Worm (Caenorhabditis elegans) whole organism, young adult: ENCODE results near the gene C26B2.8.

Source experiments
- B0019.2 ChIP-seq: fragments of 200-800 bp; sonication (Bioruptor generic); conservative IDR thresholded peaks from 2 replicates; pipeline ENCODE4 v1.3.6; 2022; ENCODE audit warnings: missing genetic modification reagents, missing genetic modification characterization, missing compliant biosample characterization
- B0035.1 ChIP-seq: sonication (generic microtip); optimal IDR thresholded peaks from 2 replicates; lab custom pipeline; 2016; ENCODE audit warnings: missing genetic modification characterization, mild to moderate bottlenecking, missing compliant biosample characterization, missing genotype, missing genetic modification reagents
- B0336.3 ChIP-seq: fragments of 200-800 bp; sonication (Bioruptor generic); IDR thresholded peaks from 2 replicates; pipeline ENCODE4 v1.3.6; 2022; ENCODE audit warnings: missing genetic modification characterization, missing compliant biosample characterization
- D2030.7 ChIP-seq: fragments of 200-800 bp; sonication (Bioruptor generic); IDR thresholded peaks from 2 replicates; pipeline ENCODE4 v1.3.6; 2022; ENCODE audit warnings: missing genetic modification reagents, missing genetic modification characterization, missing compliant biosample characterization
- F23B12.7 ChIP-seq: sonication (generic microtip); optimal IDR thresholded peaks from 2 replicates; lab custom pipeline; 2017; ENCODE audit warnings: missing genetic modification characterization, mild to moderate bottlenecking, missing compliant biosample characterization, antibody characterized with exemption, moderate library complexity; ENCODE audit not compliant: insufficient read depth
- F33H1.4 ChIP-seq: fragments of 200-800 bp; sonication (Bioruptor generic); IDR thresholded peaks from 2 replicates; pipeline ENCODE4 v1.3.6; 2022; ENCODE audit warnings: missing genetic modification reagents, missing genetic modification characterization, missing compliant biosample characterization
- F49E8.2 ChIP-seq: sonication (generic microtip); optimal IDR thresholded peaks from 3 replicates; lab custom pipeline; 2017; ENCODE audit warnings: missing genetic modification characterization, mild to moderate bottlenecking, missing compliant biosample characterization, antibody characterized with exemption, moderate library complexity; ENCODE audit not compliant: insufficient read depth
- F55B11.4 ChIP-seq: sonication (generic microtip); optimal IDR thresholded peaks from 2 replicates; lab custom pipeline; 2016; ENCODE audit warnings: missing compliant biosample characterization, missing genetic modification characterization, borderline replicate concordance; ENCODE audit not compliant: insufficient read depth
- F57C9.4 ChIP-seq: sonication (generic microtip); optimal IDR thresholded peaks from 2 replicates; lab custom pipeline; 2017; ENCODE audit warnings: mild to moderate bottlenecking, missing genetic modification characterization, missing compliant biosample characterization
- K12H6.12 ChIP-seq: fragments of 200-800 bp; sonication (Bioruptor generic); optimal IDR thresholded peaks from 2 replicates; lab custom pipeline; 2018; ENCODE audit warnings: mild to moderate bottlenecking, missing genetic modification characterization, missing compliant biosample characterization
- Y95B8A.8 ChIP-seq: fragments of 200-800 bp; sonication (Bioruptor generic); IDR thresholded peaks from 2 replicates; pipeline ENCODE4 v1.3.6; 2022; ENCODE audit warnings: missing genetic modification reagents, missing genetic modification characterization, missing compliant biosample characterization
- ZK185.1 ChIP-seq: sonication (generic microtip); optimal IDR thresholded peaks from 2 replicates; lab custom pipeline; 2016; ENCODE audit warnings: mild to moderate bottlenecking, missing genetic modification characterization, missing compliant biosample characterization; ENCODE audit not compliant: poor library complexity, severe bottlenecking
- akir-1 ChIP-seq: fragments of 200-800 bp; sonication (Bioruptor generic); optimal IDR thresholded peaks from 2 replicates; lab custom pipeline; 2018; ENCODE audit warnings: mild to moderate bottlenecking, missing genetic modification characterization, moderate library complexity, missing compliant biosample characterization
- atf-7 ChIP-seq: sonication (generic microtip); optimal IDR thresholded peaks from 2 replicates; lab custom pipeline; 2017; ENCODE audit warnings: mild to moderate bottlenecking, missing genetic modification characterization, missing compliant biosample characterization
- attf-5 ChIP-seq: fragments of 200-800 bp; sonication (Bioruptor generic); optimal IDR thresholded peaks from 2 replicates; lab custom pipeline; 2018; ENCODE audit warnings: mild to moderate bottlenecking, missing genetic modification characterization, missing compliant biosample characterization
- bed-1 ChIP-seq: fragments of 200-800 bp; sonication (Bioruptor generic); IDR thresholded peaks from 2 replicates; pipeline ENCODE4 v1.3.6; 2022; ENCODE audit warnings: missing genetic modification reagents, missing genetic modification characterization, missing compliant biosample characterization
- ceh-40 ChIP-seq: fragments of 200-800 bp; sonication (Bioruptor generic); IDR thresholded peaks from 2 replicates; pipeline ENCODE4 v1.3.6; 2022; ENCODE audit warnings: missing genetic modification characterization, missing compliant biosample characterization
- ceh-91 ChIP-seq: fragments of 200-800 bp; sonication (Bioruptor generic); IDR thresholded peaks from 2 replicates; pipeline ENCODE4 v1.3.6; 2022; ENCODE audit warnings: missing genetic modification reagents, missing genetic modification characterization, missing compliant biosample characterization
- dpl-1 ChIP-seq: fragments of 150-350 bp; optimal IDR thresholded peaks from 2 replicates; lab custom pipeline; 2014; ENCODE audit warnings: missing biosample characterization, missing genetic modification reagents, missing genetic modification characterization
- efl-1 ChIP-seq: fragments of 150-350 bp; optimal IDR thresholded peaks from 2 replicates; lab custom pipeline; 2014; ENCODE audit warnings: missing biosample characterization, missing genetic modification reagents, missing genetic modification characterization
- fkh-3 ChIP-seq: sonication (generic microtip); optimal IDR thresholded peaks from 2 replicates; lab custom pipeline; 2016; ENCODE audit warnings: mild to moderate bottlenecking, missing genetic modification characterization, missing compliant biosample characterization
- him-1 ChIP-seq: sonication (generic microtip); optimal IDR thresholded peaks from 2 replicates; lab custom pipeline; 2016; ENCODE audit warnings: missing genotype, missing genetic modification reagents, missing genetic modification characterization, missing compliant biosample characterization
- hmg-20 ChIP-seq: fragments of 200-800 bp; sonication (Bioruptor generic); IDR thresholded peaks from 2 replicates; pipeline ENCODE4 v1.3.6; 2022; ENCODE audit warnings: missing genetic modification reagents, missing genetic modification characterization, missing compliant biosample characterization
- hrde-1 ChIP-seq: sonication (generic microtip); optimal IDR thresholded peaks from 2 replicates; lab custom pipeline; 2016; ENCODE audit warnings: missing genetic modification characterization, mild to moderate bottlenecking, missing compliant biosample characterization, moderate library complexity, missing genotype, missing genetic modification reagents, borderline replicate concordance
- lag-1 ChIP-seq: fragments of 200-800 bp; sonication (Bioruptor generic); IDR thresholded peaks from 2 replicates; pipeline ENCODE4 v1.3.6; 2022; ENCODE audit warnings: missing genetic modification reagents, missing genetic modification characterization, missing compliant biosample characterization
- lin-26 ChIP-seq: fragments of 200-800 bp; sonication (Bioruptor generic); IDR thresholded peaks from 2 replicates; pipeline ENCODE4 v1.3.6; 2022; ENCODE audit warnings: missing genetic modification reagents, missing genetic modification characterization, missing compliant biosample characterization
- lsy-27 ChIP-seq: sonication (generic microtip); optimal IDR thresholded peaks from 2 replicates; lab custom pipeline; 2017; ENCODE audit warnings: missing genetic modification characterization, mild to moderate bottlenecking, missing compliant biosample characterization, antibody characterized with exemption, missing genotype, borderline replicate concordance; ENCODE audit not compliant: insufficient read depth
- madf-3 ChIP-seq: fragments of 200-800 bp; sonication (Bioruptor generic); IDR thresholded peaks from 2 replicates; pipeline ENCODE4 v1.3.6; 2022; ENCODE audit warnings: missing genetic modification reagents, missing genetic modification characterization, missing compliant biosample characterization
- madf-8 ChIP-seq: fragments of 200-800 bp; sonication (Bioruptor generic); conservative IDR thresholded peaks from 2 replicates; pipeline ENCODE4 v1.3.6; 2022; ENCODE audit warnings: missing genetic modification reagents, missing genetic modification characterization, missing compliant biosample characterization
- mcd-1 ChIP-seq: fragments of 200-800 bp; sonication (Bioruptor generic); IDR thresholded peaks from 2 replicates; pipeline ENCODE4 v1.3.6; 2022; ENCODE audit warnings: missing genetic modification reagents, missing genetic modification characterization, missing compliant biosample characterization
- mel-28 ChIP-seq: sonication (generic microtip); optimal IDR thresholded peaks from 2 replicates; lab custom pipeline; 2016; ENCODE audit warnings: borderline replicate concordance, mild to moderate bottlenecking, missing genetic modification characterization, missing compliant biosample characterization
- mes-4 ChIP-seq: sonication (generic microtip); optimal IDR thresholded peaks from 2 replicates; lab custom pipeline; 2016; ENCODE audit warnings: missing genotype, missing genetic modification characterization, missing compliant biosample characterization
- nhr-120 ChIP-seq: fragments of 200-800 bp; sonication (Bioruptor generic); IDR thresholded peaks from 2 replicates; pipeline ENCODE4 v1.3.6; 2022; ENCODE audit warnings: missing genetic modification characterization, missing compliant biosample characterization
- rcor-1 ChIP-seq: fragments of 200-800 bp; sonication (Bioruptor generic); IDR thresholded peaks from 2 replicates; pipeline ENCODE4 v1.3.6; 2022; ENCODE audit warnings: missing genetic modification reagents, missing genetic modification characterization, missing compliant biosample characterization
- rec-8 ChIP-seq, 2 experiments: sonication (generic microtip); optimal IDR thresholded peaks; 2 replicates each; lab custom pipeline; 2016; ENCODE audit warnings: mild to moderate bottlenecking in 2 of 2, missing genetic modification characterization in 2 of 2, missing genetic modification reagents in 2 of 2, missing genotype in 2 of 2, missing biosample characterization in 1 of 2, missing compliant biosample characterization in 1 of 2, moderate library complexity in 1 of 2
- snpc-1.1 ChIP-seq: sonication (generic microtip); optimal IDR thresholded peaks from 2 replicates; lab custom pipeline; 2017; ENCODE audit warnings: missing genetic modification characterization, mild to moderate bottlenecking, missing compliant biosample characterization, antibody characterized with exemption, moderate library complexity, missing genotype, missing genetic modification reagents; ENCODE audit not compliant: insufficient read depth
- snpc-1.3 ChIP-seq: sonication (generic microtip); optimal IDR thresholded peaks from 2 replicates; lab custom pipeline; 2017; ENCODE audit warnings: missing genetic modification characterization, mild to moderate bottlenecking, missing compliant biosample characterization, antibody characterized with exemption, moderate library complexity, missing genotype, missing genetic modification reagents; ENCODE audit not compliant: insufficient read depth
- snpc-3.4 ChIP-seq: sonication (generic microtip); optimal IDR thresholded peaks from 2 replicates; lab custom pipeline; 2017; ENCODE audit warnings: missing genetic modification characterization, mild to moderate bottlenecking, missing compliant biosample characterization, antibody characterized with exemption, moderate library complexity, missing genotype, missing genetic modification reagents
- sptf-2 ChIP-seq: fragments of 200-800 bp; sonication (Bioruptor generic); optimal IDR thresholded peaks from 2 replicates; lab custom pipeline; 2018; ENCODE audit warnings: mild to moderate bottlenecking, missing genetic modification characterization, missing compliant biosample characterization
- tbp1 ChIP-seq: fragments of 200-800 bp; sonication (Bioruptor generic); optimal IDR thresholded peaks from 2 replicates; lab custom pipeline; 2018; ENCODE audit warnings: mild to moderate bottlenecking, missing genetic modification characterization, missing compliant biosample characterization
- tbx-9 ChIP-seq: sonication (generic microtip); optimal IDR thresholded peaks from 2 replicates; lab custom pipeline; 2016; ENCODE audit warnings: borderline replicate concordance, missing genetic modification characterization, inconsistent platforms, missing compliant biosample characterization
- xnd-1 ChIP-seq: sonication (generic microtip); optimal IDR thresholded peaks from 2 replicates; lab custom pipeline; 2016; ENCODE audit warnings: missing genotype, missing genetic modification reagents, missing genetic modification characterization, missing compliant biosample characterization
- ztf-22 ChIP-seq: fragments of 200-800 bp; sonication (Bioruptor generic); optimal IDR thresholded peaks from 2 replicates; lab custom pipeline; 2018; ENCODE audit warnings: mild to moderate bottlenecking, missing genetic modification characterization, moderate library complexity, missing compliant biosample characterization
- ztf-28 ChIP-seq: fragments of 200-800 bp; sonication (Bioruptor generic); IDR thresholded peaks from 2 replicates; pipeline ENCODE4 v1.3.6; 2022; ENCODE audit warnings: missing genetic modification reagents, missing genetic modification characterization, missing compliant biosample characterization

Gene C26B2.8

DNA sequence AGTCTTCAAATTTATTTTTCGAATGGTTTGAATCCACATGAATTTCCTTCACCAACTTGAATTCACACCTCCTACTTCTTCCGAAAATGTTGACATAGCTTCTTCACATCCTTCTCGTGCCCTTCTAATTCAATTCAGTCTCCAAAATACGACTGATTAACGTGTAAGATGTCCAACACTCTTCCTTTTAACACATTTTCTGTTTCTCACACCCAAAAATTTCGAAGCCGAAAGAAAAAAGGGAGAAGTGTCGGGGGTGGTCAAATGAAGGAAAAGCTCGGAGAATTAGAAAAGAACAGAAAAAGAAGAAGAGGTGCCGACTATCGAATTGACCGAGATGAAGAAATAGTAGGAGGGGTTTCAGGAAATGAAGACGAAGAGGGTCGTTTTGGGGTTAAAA is 38.7 kb downstream of the C26B2.8 start:
- no peak for TF ChIP-seq mes-4 (tag; lab: Kevin White, UChicago)
- TF ChIP-seq ceh-40 (GFP tag; lab: Robert Waterston, UW) = no peak
- no peak for TF ChIP-seq F57C9.4 (tag; lab: Kevin White, UChicago)
- no peak for TF ChIP-seq ZK185.1 (tag; lab: Kevin White, UChicago)
- TF ChIP-seq K12H6.12 (tag; lab: Kevin White, UChicago) = no peak
- no peak for TF ChIP-seq fkh-3
- TF ChIP-seq B0019.2 (GFP tag; lab: Robert Waterston, UW) = no peak
- TF ChIP-seq mel-28 = no peak
- TF ChIP-seq mcd-1 (GFP tag; lab: Robert Waterston, UW) = no peak
- TF ChIP-seq snpc-1.1 (tag; lab: Kevin White, UChicago) = no peak
- TF ChIP-seq akir-1 (GFP tag; lab: Kevin White, UChicago) = no peak
- no peak for TF ChIP-seq B0035.1 (tag; lab: Kevin White, UChicago)
- no peak for TF ChIP-seq ztf-28 (GFP tag; lab: Robert Waterston, UW)
- no peak for TF ChIP-seq him-1 (tag; lab: Kevin White, UChicago)
- TF ChIP-seq rec-8 (tag; optimal IDR thresholded peaks at IDR 0.05; lab: Kevin White, UChicago) = no peak
- TF ChIP-seq bed-1 (GFP tag; lab: Robert Waterston, UW) = no peak
- TF ChIP-seq attf-5 (GFP tag; lab: Kevin White, UChicago) = no peak
- no peak for TF ChIP-seq lag-1 (GFP tag; lab: Robert Waterston, UW)

- TF ChIP-seq ceh-40 (GFP tag; lab: Robert Waterston, UW) = no peak
- no peak for TF ChIP-seq tbp1 (GFP tag; lab: Kevin White, UChicago)
- TF ChIP-seq lsy-27 (tag; lab: Kevin White, UChicago) = no peak
- no peak for TF ChIP-seq lin-26 (GFP tag; lab: Robert Waterston, UW)
- TF ChIP-seq hrde-1 (tag; lab: Kevin White, UChicago) = no peak
- TF ChIP-seq bed-1 (GFP tag; lab: Robert Waterston, UW) = no peak
- TF ChIP-seq sptf-2 = no peak
- no peak for TF ChIP-seq B0019.2 (GFP tag; lab: Robert Waterston, UW)
- TF ChIP-seq attf-5 (GFP tag; lab: Kevin White, UChicago) = no peak
- no peak for TF ChIP-seq hmg-20 (GFP tag; lab: Robert Waterston, UW)
- no peak for TF ChIP-seq madf-3 (GFP tag; lab: Robert Waterston, UW)
- TF ChIP-seq F49E8.2 (tag; lab: Kevin White, UChicago) = no peak
- no peak for TF ChIP-seq F55B11.4 (tag; lab: Kevin White, UChicago)
- no peak for TF ChIP-seq mcd-1 (GFP tag; lab: Robert Waterston, UW)
Observed at ce11 chrIV:8053955-8054354, 40.0 kb downstream of the C26B2.8 start.

DNA sequence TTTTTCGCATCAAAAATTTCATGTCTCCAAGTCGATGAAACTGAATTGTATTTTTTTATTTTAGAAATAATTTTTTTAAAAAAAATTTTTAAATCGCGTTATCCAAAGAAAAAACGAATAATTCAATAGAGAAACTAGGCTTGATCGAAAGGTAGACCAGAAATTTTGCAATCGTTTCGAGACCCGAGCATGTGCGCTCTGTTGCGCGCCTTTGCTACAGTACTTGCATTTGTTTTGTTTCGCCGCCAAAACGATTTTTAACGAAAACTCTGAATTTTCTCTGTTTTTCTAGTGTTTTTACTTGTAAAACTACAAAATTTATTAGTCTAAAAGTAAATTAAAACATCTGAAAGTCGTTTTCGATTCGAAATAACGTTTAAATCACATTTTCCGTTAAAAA is 47.3 kb downstream of the C26B2.8 start:
- TF ChIP-seq efl-1 (GFP tag; lab: Kevin White, UChicago) (peak; percentile 86), D2030.7 (peak; percentile 72), akir-1 (GFP tag; lab: Kevin White, UChicago) (no peak), nhr-120 (GFP tag; lab: Robert Waterston, UW) (no peak), ztf-22 (GFP tag; lab: Kevin White, UChicago) (no peak), B0336.3 (GFP tag; lab: Robert Waterston, UW) (no peak), F23B12.7 (tag; lab: Kevin White, UChicago) (peak; percentile 5), F33H1.4 (peak; percentile 94), madf-8 (GFP tag; lab: Robert Waterston, UW) (peak; percentile 93), snpc-3.4 (tag; lab: Kevin White, UChicago) (peak; percentile 60), snpc-1.3 (peak; percentile 6), ZK185.1 (tag; lab: Kevin White, UChicago) (no peak), tbx-9 (tag; lab: Kevin White, UChicago) (no peak), dpl-1 (GFP tag; lab: Kevin White, UChicago) (peak; percentile 55), xnd-1 (tag; lab: Kevin White, UChicago) (peak; percentile 85), atf-7 (tag; lab: Kevin White, UChicago) (no peak), Y95B8A.8 (GFP tag; lab: Robert Waterston, UW) (no peak), rcor-1 (GFP tag; lab: Robert Waterston, UW) (peak; percentile 42; the same call in 1 of the 2 replicates), ceh-91 (peak; percentile 78)
